Fruit fly (Drosophila melanogaster) Kc167 (cell line): ENCODE measurements around the gene CG34436.

ENCODE experiments used
- h ChIP-seq: fragments of >200 bp; optimal IDR thresholded peaks from 3 replicates; lab custom pipeline; 2018; ENCODE audit warnings: missing external identifiers
- psq ChIP-seq: fragments of >200 bp; optimal IDR thresholded peaks from 2 replicates; lab custom pipeline; 2017; ENCODE audit warnings: missing external identifiers

DNA sequence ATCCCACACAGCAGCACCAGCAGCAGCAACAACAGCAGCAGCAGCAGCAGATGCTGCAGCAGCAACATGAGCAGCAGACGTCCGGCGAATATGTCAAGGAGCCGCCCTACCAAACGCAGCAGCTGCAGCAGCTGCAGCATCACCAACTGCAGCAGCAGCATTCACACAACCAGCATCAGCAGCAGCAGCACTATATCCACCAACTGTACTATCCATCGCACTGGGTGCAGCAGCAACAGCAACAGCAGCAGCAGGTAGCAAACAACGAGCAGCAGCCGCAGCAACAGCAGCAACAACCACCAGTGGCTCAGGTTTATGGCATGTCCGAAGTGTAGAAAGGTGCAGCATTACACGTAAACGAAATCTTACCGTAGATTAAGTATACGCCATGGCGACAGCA, 44.6 kb upstream of the CG34436 start:
- no peak for TF ChIP-seq psq (lab: Kevin White, UChicago)
- no peak for TF ChIP-seq h
